Worm (Caenorhabditis elegans): ENCODE data around the gene mcm-2.
A peak's percentile ranks its signal among the peaks of the same experiment; 100 is the strongest.

The mcm-2 gene

DNA sequence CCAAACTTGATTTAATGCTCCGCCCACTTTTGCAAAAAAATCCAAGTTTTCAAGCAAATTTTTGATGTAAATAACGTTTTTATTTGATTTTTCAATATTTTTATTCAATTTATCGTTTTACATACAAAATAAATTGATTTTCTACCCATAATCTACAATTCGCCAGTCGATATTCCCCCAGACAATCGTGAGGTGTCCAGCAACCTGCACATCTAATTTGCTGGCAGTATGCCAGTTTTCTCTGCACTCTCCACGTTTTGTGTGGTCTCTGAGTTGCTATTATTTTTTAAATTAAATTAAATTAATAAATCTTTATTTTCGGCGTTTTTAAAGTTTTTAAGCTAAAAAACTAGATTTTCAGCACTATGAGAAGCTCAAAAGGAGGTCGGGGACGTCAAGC lies 26.3 kb downstream of the mcm-2 start (continued):
- no peak for TF ChIP-seq mbf-1 (tag; optimal IDR thresholded peaks at IDR 0.05)
- peak; percentile 89 for TF ChIP-seq unc-55 (GFP tag; optimal IDR thresholded peaks at IDR 0.05)
- TF ChIP-seq fos-1 (tag; optimal IDR thresholded peaks at IDR 0.05) = peak; percentile 80
- TF ChIP-seq C34F6.9 (tag; optimal IDR thresholded peaks at IDR 0.05) = peak; percentile 89
- TF ChIP-seq ama-1 (optimal IDR thresholded peaks at IDR 0.05) = no peak
- no peak for TF ChIP-seq zag-1 (tag; optimal IDR thresholded peaks at IDR 0.05)
- TF ChIP-seq skn-1 (tag; optimal IDR thresholded peaks at IDR 0.05) = no peak
- TF ChIP-seq nhr-237 (tag; optimal IDR thresholded peaks at IDR 0.05) = peak; percentile 24
- peak; percentile 97 for TF ChIP-seq sma-3 (GFP tag; optimal IDR thresholded peaks at IDR 0.05)
- no peak for TF ChIP-seq elt-1 (tag; optimal IDR thresholded peaks at IDR 0.05)
- peak; percentile 92 for TF ChIP-seq nhr-25 (tag; optimal IDR thresholded peaks at IDR 0.05)
- no peak for TF ChIP-seq ztf-1 (GFP tag; conservative IDR thresholded peaks at IDR 0.05)
- no peak for TF ChIP-seq nhr-23 (tag; optimal IDR thresholded peaks at IDR 0.05)
- no peak for TF ChIP-seq ceh-16 (tag; optimal IDR thresholded peaks at IDR 0.05)
- TF ChIP-seq nhr-11 (tag; optimal IDR thresholded peaks at IDR 0.05) = no peak
- TF ChIP-seq lin-39 (tag; optimal IDR thresholded peaks at IDR 0.05) = no peak
- TF ChIP-seq sem-4 (tag; optimal IDR thresholded peaks at IDR 0.05) = peak; percentile 92

DNA sequence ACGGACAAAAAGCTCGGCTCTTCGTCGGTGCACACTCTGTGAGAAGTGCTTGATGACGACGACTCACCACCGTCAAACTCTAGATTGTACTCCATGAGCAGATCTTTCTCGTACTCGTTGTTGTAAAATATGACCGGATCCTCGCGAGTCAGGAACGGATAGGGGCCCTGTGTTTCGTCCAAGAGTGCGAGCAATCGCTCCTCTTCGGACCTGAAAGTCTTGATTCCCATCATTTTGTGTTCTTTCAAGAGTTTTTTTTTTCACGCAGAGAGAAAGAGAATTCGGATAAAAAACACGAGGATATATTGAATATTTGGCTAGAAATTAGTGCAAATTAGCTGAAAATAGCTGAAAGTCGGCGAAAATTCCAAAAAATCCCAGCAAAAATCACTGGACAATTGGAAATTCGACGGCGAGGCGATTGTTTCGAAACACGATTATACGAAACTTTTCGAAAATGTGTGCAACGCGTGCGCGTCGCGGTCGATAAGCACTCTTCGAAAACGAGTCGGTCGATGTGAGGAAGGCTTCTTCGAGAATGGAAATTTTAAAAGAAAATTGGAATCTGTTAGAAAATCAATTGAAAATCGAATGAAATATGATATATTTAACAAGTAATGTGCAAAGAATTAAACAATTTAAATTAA lies 26.9 kb downstream of the mcm-2 start, which contains the start of the genes ash-2 and Y17G7B.20:
TSS of gene ash-2 (plus strand) at position 390 of the 647 bp plus-strand sequence.
TSS of gene Y17G7B.20 (minus strand) at position 396 of the 647 bp plus-strand sequence.
- peak; percentile 23 for TF ChIP-seq unc-55 (GFP tag; optimal IDR thresholded peaks at IDR 0.05)
- TF ChIP-seq lsy-2 (tag; optimal IDR thresholded peaks at IDR 0.05) = peak in 1 of 2 experiments; percentile 23
- TF ChIP-seq blmp-1 (tag; optimal IDR thresholded peaks at IDR 0.05; ENCODE audit: insufficient read depth) = no peak
- no peak for TF ChIP-seq nhr-12 (tag; optimal IDR thresholded peaks at IDR 0.05)
- peak; percentile 64 for TF ChIP-seq ama-1 (optimal IDR thresholded peaks at IDR 0.05)
- peak; percentile 77 for TF ChIP-seq C34F6.9 (tag; optimal IDR thresholded peaks at IDR 0.05)
- peak; percentile 44 for TF ChIP-seq zag-1 (tag; optimal IDR thresholded peaks at IDR 0.05)

DNA sequence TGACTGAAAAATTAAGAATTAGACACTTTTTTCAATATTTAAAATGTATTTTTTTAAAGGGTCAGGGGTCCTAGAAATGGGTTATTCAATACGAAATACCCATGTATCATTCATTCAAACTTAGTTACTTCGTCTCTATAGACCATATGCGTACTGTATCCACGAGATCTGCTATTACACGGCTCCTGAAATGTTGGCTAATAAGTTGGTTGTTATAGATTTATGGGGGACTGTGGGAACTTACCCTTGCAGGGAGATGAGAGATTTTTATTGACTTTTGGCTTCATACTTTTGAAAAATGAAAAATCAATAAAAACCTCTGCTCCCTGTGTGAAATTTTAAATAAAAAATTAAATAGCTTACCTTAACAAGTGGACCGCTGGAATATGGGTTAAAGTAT lies 27.5 kb downstream of the mcm-2 start:
- TF ChIP-seq fos-1 (tag; optimal IDR thresholded peaks at IDR 0.05) (no peak), unc-62 (GFP tag; optimal IDR thresholded peaks at IDR 0.05) (no peak), Y55F3AM.14 (GFP tag; optimal IDR thresholded peaks at IDR 0.05) (no peak), nhr-12 (tag; optimal IDR thresholded peaks at IDR 0.05) (no peak), dmd-4 (tag; optimal IDR thresholded peaks at IDR 0.05) (no peak), mab-5 (tag; optimal IDR thresholded peaks at IDR 0.05) (no peak), lin-11 (tag; optimal IDR thresholded peaks at IDR 0.05) (no peak), unc-55 (GFP tag; optimal IDR thresholded peaks at IDR 0.05) (no peak), nhr-77 (tag; optimal IDR thresholded peaks at IDR 0.05) (no peak), crh-2 (tag; optimal IDR thresholded peaks at IDR 0.05) (no peak), lin-39 (tag; optimal IDR thresholded peaks at IDR 0.05) (no peak), snpc-4 (tag; optimal IDR thresholded peaks at IDR 0.05) (no peak), mbf-1 (tag; optimal IDR thresholded peaks at IDR 0.05) (no peak), nhr-237 (tag; optimal IDR thresholded peaks at IDR 0.05) (no peak)

DNA sequence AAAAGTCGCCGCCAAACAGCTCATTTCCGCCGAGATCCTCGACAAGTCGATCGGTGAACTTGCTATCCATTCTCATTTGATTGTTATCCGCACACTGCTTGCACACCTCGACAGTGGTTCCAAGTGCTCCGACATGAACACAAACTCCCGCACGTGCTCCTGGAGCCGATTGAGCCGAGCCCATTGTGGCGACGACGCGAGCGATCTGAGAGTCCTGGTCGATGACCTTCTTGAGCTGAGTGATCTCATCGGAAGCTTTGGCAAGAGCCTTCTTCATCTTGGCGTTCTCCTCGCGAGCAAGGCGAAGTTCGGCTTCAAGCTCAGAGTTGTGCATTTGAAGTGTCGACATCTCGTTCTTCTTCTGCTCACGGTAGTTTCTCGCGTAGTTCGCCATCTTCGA lies 27.9 kb downstream of the mcm-2 start:
- TF ChIP-seq lin-39 (tag; optimal IDR thresholded peaks at IDR 0.05) = no peak

DNA sequence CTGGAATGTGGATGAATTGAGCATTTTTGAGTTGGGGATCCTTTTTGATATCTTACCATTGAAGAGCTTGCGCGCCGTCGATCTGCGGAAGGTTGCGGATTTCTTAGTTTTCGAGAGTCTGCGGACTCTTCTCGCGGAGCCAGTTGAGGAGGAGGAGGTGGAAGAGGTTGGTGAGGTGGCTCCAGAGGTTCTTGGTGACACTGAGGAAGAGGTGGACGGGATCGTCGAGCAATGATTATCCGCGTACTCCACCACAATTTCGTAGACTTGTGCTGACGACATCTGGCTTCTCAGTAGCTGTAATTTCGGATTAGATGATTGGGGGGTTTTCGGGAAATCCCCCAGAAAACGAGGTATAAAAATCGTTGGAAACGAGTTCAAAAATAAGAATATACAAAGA lies 29.1 kb downstream of the mcm-2 start, which contains the start of gene Y17G7B.21:
TSS of gene Y17G7B.21 (minus strand) at position 299 of the 400 bp plus-strand sequence.
- TF ChIP-seq mab-5 (tag; optimal IDR thresholded peaks at IDR 0.05) (no peak), ama-1 (optimal IDR thresholded peaks at IDR 0.05) (peak; percentile 70)

DNA sequence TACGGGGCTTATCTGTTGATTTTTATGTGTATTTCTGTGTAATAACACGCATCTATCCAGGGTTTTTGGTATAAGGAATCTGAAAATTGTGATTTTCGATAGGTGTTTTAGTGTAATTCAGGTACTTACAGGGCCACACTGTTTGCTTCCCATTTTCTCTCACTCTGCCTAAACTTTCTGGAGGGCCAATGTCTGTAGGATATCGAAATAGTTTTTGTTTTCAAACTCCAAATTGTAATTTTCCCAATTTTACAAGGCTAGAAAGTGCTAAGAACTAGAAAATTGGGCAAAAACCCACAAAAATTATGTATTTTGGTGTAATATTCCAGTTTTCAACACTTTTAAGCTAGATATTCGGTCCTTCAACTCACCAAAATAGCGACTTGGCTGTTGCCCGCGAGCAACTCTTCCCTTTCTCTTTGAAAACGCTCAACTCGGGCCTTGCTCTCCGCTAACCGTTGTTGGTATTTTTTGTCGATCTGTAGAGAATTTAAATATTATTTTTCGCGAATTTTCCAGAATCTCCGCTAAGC lies 29.6 kb downstream of the mcm-2 start:
- no peak for TF ChIP-seq peb-1 (tag; optimal IDR thresholded peaks at IDR 0.05)
- TF ChIP-seq lsy-2 (tag; optimal IDR thresholded peaks at IDR 0.05) = peak in 1 of 2 experiments; percentile 10

Data from whole organism, L2 larva.